Fruit fly (Drosophila melanogaster) whole organism: Measurements from ENCODE around the gene Art4.

Experiments used
- CG8478 ChIP-seq: fragments of >200 bp; optimal IDR thresholded peaks from 2 replicates; lab custom pipeline; 2018; ENCODE audit warnings: inconsistent platforms
- pan ChIP-seq: fragments of >200 bp; optimal IDR thresholded peaks from 2 replicates; lab custom pipeline; 2017
- psq ChIP-seq: fragments of >200 bp; optimal IDR thresholded peaks from 2 replicates; lab custom pipeline; 2017
- usp ChIP-seq: fragments of >200 bp; optimal IDR thresholded peaks from 2 replicates; lab custom pipeline; 2017; ENCODE audit warnings: missing biosample characterization, missing genetic modification characterization, mixed read lengths

- TF ChIP-seq CG8478: no peak
- no peak for TF ChIP-seq psq
- TF ChIP-seq pan (lab: Kevin White, UChicago): no peak
- TF ChIP-seq usp (GFP tag; lab: Kevin White, UChicago): no peak
Observed at dm6 chr3R:9954648-9955290, 31.1 kb downstream of the Art4 start.
